Worm (Caenorhabditis elegans) whole organism, L2 larva: Measurements from ENCODE around the gene ZK550.2.

ENCODE experiments used
- C34F6.9 ChIP-seq: fragments of 150-350 bp; optimal IDR thresholded peaks from 2 replicates; lab custom pipeline; 2014; ENCODE audit warnings: missing biosample characterization, missing genetic modification characterization
- R02D3.7 ChIP-seq: fragments of 150-350 bp; optimal IDR thresholded peaks from 2 replicates; lab custom pipeline; 2014; ENCODE audit warnings: missing biosample characterization, missing genetic modification characterization
- Y55F3AM.14 ChIP-seq: fragments of 200-800 bp; sonication (Bioruptor generic); optimal IDR thresholded peaks from 2 replicates; lab custom pipeline; 2018; ENCODE audit warnings: mild to moderate bottlenecking, missing genetic modification characterization, missing compliant biosample characterization
- ZK546.5 ChIP-seq: sonication (generic microtip); optimal IDR thresholded peaks from 2 replicates; lab custom pipeline; 2017; ENCODE audit warnings: missing biosample characterization, missing genetic modification characterization
- alr-1 ChIP-seq: fragments of 150-350 bp; optimal IDR thresholded peaks from 2 replicates; lab custom pipeline; 2014; ENCODE audit warnings: missing biosample characterization, missing genetic modification characterization
- ama-1 ChIP-seq: fragments of 150-350 bp; optimal IDR thresholded peaks from 2 replicates; lab custom pipeline; 2018; ENCODE audit warnings: inconsistent platforms
- blmp-1 ChIP-seq: sonication (generic microtip); optimal IDR thresholded peaks from 2 replicates; lab custom pipeline; 2017; ENCODE audit warnings: missing genetic modification characterization, mild to moderate bottlenecking, missing compliant biosample characterization, antibody characterized with exemption, moderate library complexity; ENCODE audit not compliant: insufficient read depth
- ceh-16 ChIP-seq: fragments of 150-350 bp; optimal IDR thresholded peaks from 2 replicates; lab custom pipeline; 2014; ENCODE audit warnings: missing biosample characterization, missing genetic modification characterization
- ceh-82 ChIP-seq: fragments of 150-350 bp; optimal IDR thresholded peaks from 2 replicates; lab custom pipeline; 2014; ENCODE audit warnings: missing biosample characterization, missing genetic modification characterization
- crh-2 ChIP-seq: sonication (generic microtip); optimal IDR thresholded peaks from 2 replicates; lab custom pipeline; 2017; ENCODE audit warnings: missing biosample characterization, missing genetic modification characterization
- egl-27 ChIP-seq: sonication (generic microtip); optimal IDR thresholded peaks from 3 replicates; lab custom pipeline; 2017; ENCODE audit warnings: missing biosample characterization, missing genetic modification reagents, missing genetic modification characterization
- elt-3 ChIP-seq: sonication (generic microtip); optimal IDR thresholded peaks from 2 replicates; lab custom pipeline; 2017; ENCODE audit warnings: missing biosample characterization, missing genetic modification characterization
- fos-1 ChIP-seq: fragments of 150-350 bp; optimal IDR thresholded peaks from 2 replicates; lab custom pipeline; 2014; ENCODE audit warnings: missing biosample characterization, missing genetic modification characterization
- gmeb-1 ChIP-seq: fragments of 150-350 bp; optimal IDR thresholded peaks from 2 replicates; lab custom pipeline; 2014; ENCODE audit warnings: missing biosample characterization, missing genetic modification characterization
- lin-13 ChIP-seq: fragments of 150-350 bp; optimal IDR thresholded peaks from 2 replicates; lab custom pipeline; 2014; ENCODE audit warnings: missing biosample characterization, missing genetic modification reagents, missing genetic modification characterization
- lsy-2 ChIP-seq, 2 experiments: fragments of 150-350 bp in 1 of 2; sonication (generic microtip) in 1 of 2; optimal IDR thresholded peaks; 2 replicates each; lab custom pipeline; 2014 to 2017; ENCODE audit warnings: missing biosample characterization in 2 of 2, missing genetic modification characterization in 2 of 2
- mab-5 ChIP-seq: fragments of 150-350 bp; optimal IDR thresholded peaks from 2 replicates; lab custom pipeline; 2014; ENCODE audit warnings: missing biosample characterization, missing genetic modification characterization
- mbf-1 ChIP-seq: sonication (generic microtip); optimal IDR thresholded peaks from 2 replicates; lab custom pipeline; 2017; ENCODE audit warnings: missing biosample characterization, missing genetic modification characterization
- mdl-1 ChIP-seq, 2 experiments: fragments of 150-350 bp in 1 of 2; sonication (generic microtip) in 1 of 2; optimal IDR thresholded peaks; 2 replicates each; lab custom pipeline; 2017; ENCODE audit warnings: missing biosample characterization in 2 of 2, missing genetic modification characterization in 2 of 2
- nhr-11 ChIP-seq: fragments of 150-350 bp; optimal IDR thresholded peaks from 2 replicates; lab custom pipeline; 2014; ENCODE audit warnings: missing biosample characterization, missing genetic modification characterization
- nhr-129 ChIP-seq: fragments of 150-350 bp; optimal IDR thresholded peaks from 2 replicates; lab custom pipeline; 2014; ENCODE audit warnings: missing biosample characterization, missing genetic modification characterization
- nhr-21 ChIP-seq: fragments of 150-350 bp; optimal IDR thresholded peaks from 2 replicates; lab custom pipeline; 2014; ENCODE audit warnings: missing biosample characterization, missing genetic modification characterization
- nhr-23 ChIP-seq: fragments of 150-350 bp; optimal IDR thresholded peaks from 2 replicates; lab custom pipeline; 2014; ENCODE audit warnings: missing biosample characterization, missing genetic modification reagents, missing genetic modification characterization
- nhr-237 ChIP-seq: fragments of 150-350 bp; optimal IDR thresholded peaks from 2 replicates; lab custom pipeline; 2014; ENCODE audit warnings: missing biosample characterization, missing genetic modification characterization
- nhr-77 ChIP-seq: fragments of 150-350 bp; optimal IDR thresholded peaks from 2 replicates; lab custom pipeline; 2014; ENCODE audit warnings: missing biosample characterization, missing genetic modification characterization
- peb-1 ChIP-seq: fragments of 150-350 bp; optimal IDR thresholded peaks from 2 replicates; lab custom pipeline; 2014; ENCODE audit warnings: missing biosample characterization, missing genetic modification characterization
- sem-4 ChIP-seq: fragments of 150-350 bp; optimal IDR thresholded peaks from 2 replicates; lab custom pipeline; 2014; ENCODE audit warnings: missing biosample characterization, missing genetic modification reagents, missing genetic modification characterization
- skn-1 ChIP-seq: sonication (generic microtip); optimal IDR thresholded peaks from 2 replicates; lab custom pipeline; 2017; ENCODE audit warnings: missing biosample characterization, missing genetic modification characterization
- sma-3 ChIP-seq: sonication (generic microtip); optimal IDR thresholded peaks from 2 replicates; lab custom pipeline; 2016; ENCODE audit warnings: missing genetic modification reagents, missing genetic modification characterization, missing compliant biosample characterization
- snpc-4 ChIP-seq: fragments of 150-350 bp; optimal IDR thresholded peaks from 2 replicates; lab custom pipeline; 2014; ENCODE audit warnings: missing biosample characterization, missing genetic modification characterization
- unc-39 ChIP-seq: fragments of 150-350 bp; optimal IDR thresholded peaks from 2 replicates; lab custom pipeline; 2014; ENCODE audit warnings: missing biosample characterization, missing genetic modification characterization
- unc-55 ChIP-seq: fragments of 150-350 bp; sonication (generic microtip); optimal IDR thresholded peaks from 3 replicates; lab custom pipeline; 2014; ENCODE audit warnings: missing biosample characterization, missing genetic modification reagents, missing genetic modification characterization
- ztf-1 ChIP-seq: fragments of 200-800 bp; sonication (Bioruptor generic); conservative IDR thresholded peaks from 2 replicates; pipeline ENCODE4 v1.3.6; 2022; ENCODE audit warnings: missing genetic modification characterization, missing compliant biosample characterization

ZK550.2 gene

DNA sequence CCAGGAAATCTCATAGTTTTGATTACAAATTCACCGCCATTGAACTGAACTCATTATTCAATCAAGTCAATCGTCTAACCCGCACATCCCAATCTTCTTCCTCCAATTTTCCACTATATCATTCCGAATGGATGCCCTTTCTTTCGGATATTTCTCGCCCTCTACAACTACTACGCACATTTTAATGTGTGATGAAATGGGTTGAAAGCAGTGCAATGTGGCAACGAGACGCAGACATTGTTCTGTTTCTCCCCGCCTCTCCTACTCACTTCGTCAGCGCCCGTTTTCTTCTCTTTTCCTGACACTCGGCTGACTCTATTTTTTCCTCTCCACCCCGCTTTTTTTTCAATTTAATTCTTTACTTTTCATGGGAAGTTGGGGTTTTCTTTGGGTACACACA, 23.2 kb downstream of the ZK550.2 start (continued):
- TF ChIP-seq mbf-1 (tag; lab: Kevin White, UChicago) (no peak), crh-2 (tag; lab: Kevin White, UChicago) (peak; percentile 80), ztf-1 (no peak), mdl-1 (tag; optimal IDR thresholded peaks at IDR 0.05; lab: Kevin White, UChicago) (no peak)

ce11 chrIV:17269042-17269441, 23.7 kb downstream of the ZK550.2 start, which contains the start of gene atgp-1:
Gene atgp-1 (plus strand): TSS chrIV:17269342.
- no peak for TF ChIP-seq nhr-11 (tag; lab: Kevin White, UChicago)
- no peak for TF ChIP-seq alr-1 (tag; lab: Kevin White, UChicago)
- no peak for TF ChIP-seq lin-13 (GFP tag; lab: Kevin White, UChicago)
- TF ChIP-seq nhr-21 (tag; lab: Kevin White, UChicago) = no peak
- no peak for TF ChIP-seq fos-1 (tag; lab: Kevin White, UChicago)
- no peak for TF ChIP-seq elt-3 (tag; lab: Kevin White, UChicago)
- TF ChIP-seq skn-1 (tag; lab: Kevin White, UChicago) = no peak
- no peak for TF ChIP-seq peb-1 (tag; lab: Kevin White, UChicago)
- TF ChIP-seq C34F6.9 (tag; lab: Kevin White, UChicago) = no peak
- no peak for TF ChIP-seq crh-2 (tag; lab: Kevin White, UChicago)
- TF ChIP-seq sem-4 (tag; lab: Kevin White, UChicago) = no peak
- no peak for TF ChIP-seq nhr-237 (tag; lab: Kevin White, UChicago)
- no peak for TF ChIP-seq ama-1
- TF ChIP-seq sma-3 (GFP tag; lab: Kevin White, UChicago) = no peak
- no peak for TF ChIP-seq Y55F3AM.14 (GFP tag; lab: Kevin White, UChicago)
- TF ChIP-seq mdl-1 (tag; optimal IDR thresholded peaks at IDR 0.05; lab: Kevin White, UChicago) = no peak
- TF ChIP-seq mab-5 = no peak
- no peak for TF ChIP-seq ceh-82 (tag; lab: Kevin White, UChicago)
- TF ChIP-seq, all 48 proteins: peak for 0

DNA sequence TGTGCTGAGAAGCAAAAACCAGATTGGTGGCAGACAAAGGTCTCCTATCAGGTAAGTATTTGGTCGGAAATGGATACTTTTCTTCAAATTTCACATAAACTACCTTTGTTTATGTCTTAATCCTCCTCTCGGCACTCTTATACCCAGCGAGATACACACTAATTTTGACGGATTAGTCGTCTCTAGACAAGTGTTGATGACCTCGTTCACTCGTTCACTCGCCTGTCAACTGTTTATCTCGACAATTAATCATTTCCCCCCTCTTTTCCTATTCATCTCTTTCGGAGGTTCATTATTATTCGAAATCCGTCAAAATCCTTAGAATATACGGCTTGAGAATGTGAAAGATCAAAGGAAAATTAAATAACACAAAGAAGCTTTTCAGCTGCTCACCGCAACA, 24.3 kb downstream of the ZK550.2 start:
- TF ChIP-seq unc-55 (GFP tag; lab: Kevin White, UChicago) (no peak), ceh-16 (tag; lab: Kevin White, UChicago) (peak; percentile 17), ama-1 (no peak), R02D3.7 (tag; lab: Kevin White, UChicago) (no peak), nhr-129 (tag; lab: Kevin White, UChicago) (no peak)
- TF ChIP-seq, all 48 proteins: peak for 1

ce11 chrIV:17273602-17274110, 28.3 kb downstream of the ZK550.2 start, which contains the start of gene gln-5:
Gene gln-5 (minus strand): TSS chrIV:17273652.
- TF ChIP-seq lsy-2 (tag; optimal IDR thresholded peaks at IDR 0.05; lab: Kevin White, UChicago) (no peak), ama-1 (no peak), nhr-23 (tag; lab: Kevin White, UChicago) (no peak), nhr-11 (tag; lab: Kevin White, UChicago) (no peak), alr-1 (tag; lab: Kevin White, UChicago) (no peak), egl-27 (tag; lab: Kevin White, UChicago) (no peak), gmeb-1 (tag; lab: Kevin White, UChicago) (no peak), snpc-4 (tag; lab: Kevin White, UChicago) (no peak), nhr-237 (tag; lab: Kevin White, UChicago) (no peak), blmp-1 (no peak), mdl-1 (tag; optimal IDR thresholded peaks at IDR 0.05; lab: Kevin White, UChicago) (no peak), ZK546.5 (tag; lab: Kevin White, UChicago) (no peak), nhr-21 (tag; lab: Kevin White, UChicago) (no peak), peb-1 (tag; lab: Kevin White, UChicago) (no peak), ztf-1 (no peak), C34F6.9 (tag; lab: Kevin White, UChicago) (no peak), unc-55 (GFP tag; lab: Kevin White, UChicago) (no peak)

ce11 chrIV:17275281-17275680, 29.9 kb downstream of the ZK550.2 start, which contains the start of gene lhfp-4:
Gene lhfp-4 (plus strand): TSS chrIV:17275581.
- no peak for TF ChIP-seq blmp-1
- no peak for TF ChIP-seq nhr-129 (tag; lab: Kevin White, UChicago)
- TF ChIP-seq ZK546.5 (tag; lab: Kevin White, UChicago) = no peak
- no peak for TF ChIP-seq nhr-23 (tag; lab: Kevin White, UChicago)
- TF ChIP-seq C34F6.9 (tag; lab: Kevin White, UChicago) = no peak
- no peak for TF ChIP-seq nhr-77 (tag; lab: Kevin White, UChicago)
- no peak for TF ChIP-seq mdl-1 (tag; optimal IDR thresholded peaks at IDR 0.05; lab: Kevin White, UChicago)
- no peak for TF ChIP-seq peb-1 (tag; lab: Kevin White, UChicago)
- TF ChIP-seq nhr-11 (tag; lab: Kevin White, UChicago) = no peak
- TF ChIP-seq ceh-16 (tag; lab: Kevin White, UChicago) = no peak
- TF ChIP-seq unc-39 (tag; lab: Kevin White, UChicago) = no peak
